Worm (Caenorhabditis elegans) whole organism, L1 larva: ENCODE results near the gene srh-186.

Experiments used
- ama-1 ChIP-seq: fragments of 150-350 bp; optimal IDR thresholded peaks from 2 replicates; lab custom pipeline; 2014
- blmp-1 ChIP-seq: fragments of 150-350 bp; optimal IDR thresholded peaks from 2 replicates; lab custom pipeline; 2014; ENCODE audit warnings: missing biosample characterization, missing genetic modification characterization
- elt-2 ChIP-seq: sonication (generic microtip); optimal IDR thresholded peaks from 2 replicates; lab custom pipeline; 2016; ENCODE audit warnings: missing genetic modification characterization, mild to moderate bottlenecking, inconsistent platforms, missing compliant biosample characterization, missing genetic modification reagents
- elt-3 ChIP-seq, 6 experiments: fragments of 150-350 bp in 1 of 6; sonication (generic microtip); optimal IDR thresholded peaks; 2 replicates each; lab custom pipeline; 2017 to 2018; ENCODE audit warnings: missing biosample characterization in 6 of 6, missing genetic modification characterization in 6 of 6, inconsistent platforms in 1 of 6
- fkh-10 ChIP-seq: sonication (generic microtip); optimal IDR thresholded peaks from 2 replicates; lab custom pipeline; 2017; ENCODE audit warnings: missing biosample characterization, missing genetic modification reagents, missing genetic modification characterization
- isw-1 ChIP-seq: fragments of 200-800 bp; sonication (Bioruptor generic); IDR thresholded peaks from 2 replicates; pipeline ENCODE4 v1.3.6; 2022; ENCODE audit warnings: missing genetic modification characterization, missing compliant biosample characterization
- lin-39 ChIP-seq: fragments of 150-350 bp; optimal IDR thresholded peaks from 2 replicates; lab custom pipeline; 2014; ENCODE audit warnings: missing biosample characterization, missing genetic modification reagents, missing genetic modification characterization
- nhr-11 ChIP-seq: fragments of 150-350 bp; optimal IDR thresholded peaks from 2 replicates; lab custom pipeline; 2014; ENCODE audit warnings: missing biosample characterization, missing genetic modification characterization
- snu-23 ChIP-seq: sonication (generic microtip); optimal IDR thresholded peaks from 2 replicates; lab custom pipeline; 2016; ENCODE audit warnings: missing genetic modification characterization, missing compliant biosample characterization
- unc-62 ChIP-seq: fragments of 150-350 bp; optimal IDR thresholded peaks from 2 replicates; lab custom pipeline; 2014; ENCODE audit warnings: missing biosample characterization, missing genetic modification reagents, missing genetic modification characterization

ce11 chrV:15915919-15916318 is 39.7 kb upstream of the srh-186 start, which contains the start of gene gst-38:
- no peak for TF ChIP-seq elt-3 (tag; optimal IDR thresholded peaks at IDR 0.05; lab: Kevin White, UChicago)
- no peak for TF ChIP-seq fkh-10 (GFP tag; lab: Kevin White, UChicago)
- no peak for TF ChIP-seq nhr-11 (tag; lab: Kevin White, UChicago)
- TF ChIP-seq isw-1, result no peak
- TF ChIP-seq snu-23, result no peak
- no peak for TF ChIP-seq blmp-1
- no peak for TF ChIP-seq ama-1
- TF ChIP-seq elt-2 (tag; lab: Kevin White, UChicago), result peak; percentile 85
- TF ChIP-seq unc-62, result no peak
- no peak for TF ChIP-seq lin-39
